Fruit fly (Drosophila melanogaster) whole organism, adult: ENCODE measurements around the gene meep.
A peak's percentile ranks its signal among the peaks of the same experiment; 100 is the strongest.

ENCODE experiments used
- CG11617 ChIP-seq: fragments of 200-800 bp; sonication (Bioruptor generic); optimal IDR thresholded peaks from 2 replicates; lab custom pipeline; 2017; ENCODE audit warnings: mild to moderate bottlenecking, missing biosample characterization, missing genetic modification reagents, missing genetic modification characterization
- CG12768 ChIP-seq: fragments of 200-800 bp; sonication (Bioruptor generic); optimal IDR thresholded peaks from 2 replicates; lab custom pipeline; 2017; ENCODE audit warnings: missing biosample characterization, missing genetic modification characterization, mild to moderate bottlenecking, moderate library complexity, missing genetic modification reagents
- CG14711 ChIP-seq: fragments of 200-800 bp; sonication (Bioruptor generic); optimal IDR thresholded peaks from 2 replicates; lab custom pipeline; 2018; ENCODE audit warnings: missing biosample characterization, mild to moderate bottlenecking, missing genetic modification characterization, moderate library complexity
- CG1620 ChIP-seq: fragments of 200-800 bp; sonication (Bioruptor generic); optimal IDR thresholded peaks from 2 replicates; lab custom pipeline; 2016; ENCODE audit warnings: missing biosample characterization, missing genetic modification characterization
- CG33017 ChIP-seq: fragments of 200-800 bp; sonication (Bioruptor generic); optimal IDR thresholded peaks from 2 replicates; lab custom pipeline; 2018; ENCODE audit warnings: missing biosample characterization, mild to moderate bottlenecking, missing genetic modification characterization, moderate library complexity
- CG5204 ChIP-seq: fragments of 200-800 bp; sonication (Bioruptor generic); optimal IDR thresholded peaks from 2 replicates; lab custom pipeline; 2016; ENCODE audit warnings: missing biosample characterization, missing genetic modification characterization
- CG7045 ChIP-seq: fragments of 200-800 bp; sonication (Bioruptor generic); optimal IDR thresholded peaks from 2 replicates; lab custom pipeline; 2017; ENCODE audit warnings: missing biosample characterization, mild to moderate bottlenecking, missing genetic modification characterization
- CG7101 ChIP-seq: fragments of 200-800 bp; sonication (Bioruptor generic); optimal IDR thresholded peaks from 2 replicates; lab custom pipeline; 2018; ENCODE audit warnings: missing biosample characterization, mild to moderate bottlenecking, missing genetic modification characterization, moderate library complexity
- Clk ChIP-seq: fragments of 200-800 bp; sonication (Bioruptor generic); optimal IDR thresholded peaks from 2 replicates; lab custom pipeline; 2017; ENCODE audit warnings: missing biosample characterization, missing genetic modification characterization
- Crg-1 ChIP-seq: fragments of 200-800 bp; sonication (Bioruptor generic); optimal IDR thresholded peaks from 2 replicates; lab custom pipeline; 2016; ENCODE audit warnings: missing biosample characterization, missing genetic modification characterization
- Hr96 ChIP-seq: fragments of 200-800 bp; sonication (Bioruptor generic); optimal IDR thresholded peaks from 2 replicates; lab custom pipeline; 2016; ENCODE audit warnings: missing biosample characterization, missing genetic modification characterization
- Mnt ChIP-seq: fragments of 200-800 bp; sonication (Bioruptor generic); optimal IDR thresholded peaks from 2 replicates; lab custom pipeline; 2016; ENCODE audit warnings: missing biosample characterization, mild to moderate bottlenecking, missing genetic modification characterization
- bab1 ChIP-seq: fragments of 200-800 bp; sonication (Bioruptor generic); optimal IDR thresholded peaks from 3 replicates; lab custom pipeline; 2019; ENCODE audit warnings: missing biosample characterization, mild to moderate bottlenecking, missing genetic modification characterization, moderate library complexity
- cic ChIP-seq: fragments of 200-800 bp; sonication (Bioruptor generic); optimal IDR thresholded peaks from 2 replicates; lab custom pipeline; 2017; ENCODE audit warnings: missing biosample characterization, mild to moderate bottlenecking, missing genetic modification characterization, moderate library complexity
- cnc ChIP-seq, 2 experiments: fragments of >200 bp; optimal IDR thresholded peaks; 2 replicates each; lab custom pipeline; 2017
- kay ChIP-seq: fragments of 200-800 bp; sonication (Bioruptor generic); peaks from one replicate; lab custom pipeline; 2016; ENCODE audit warnings: missing biosample characterization, missing genetic modification characterization, borderline replicate concordance
- ovo ChIP-seq: fragments of 200-800 bp; sonication (Bioruptor generic); optimal IDR thresholded peaks from 2 replicates; lab custom pipeline; 2016; ENCODE audit warnings: missing biosample characterization, missing genetic modification characterization
- pad ChIP-seq: fragments of 200-800 bp; sonication (Bioruptor generic); optimal IDR thresholded peaks from 3 replicates; lab custom pipeline; 2017; ENCODE audit warnings: missing biosample characterization, missing genetic modification characterization, mild to moderate bottlenecking, moderate library complexity, missing genetic modification reagents
- tj ChIP-seq: fragments of 200-800 bp; sonication (Bioruptor generic); optimal IDR thresholded peaks from 3 replicates; lab custom pipeline; 2017; ENCODE audit warnings: missing biosample characterization, mild to moderate bottlenecking, missing genetic modification characterization, moderate library complexity
- toe ChIP-seq: fragments of 200-800 bp; sonication (Bioruptor generic); optimal IDR thresholded peaks from 2 replicates; lab custom pipeline; 2016; ENCODE audit warnings: missing biosample characterization, missing genetic modification characterization

Gene meep

DNA sequence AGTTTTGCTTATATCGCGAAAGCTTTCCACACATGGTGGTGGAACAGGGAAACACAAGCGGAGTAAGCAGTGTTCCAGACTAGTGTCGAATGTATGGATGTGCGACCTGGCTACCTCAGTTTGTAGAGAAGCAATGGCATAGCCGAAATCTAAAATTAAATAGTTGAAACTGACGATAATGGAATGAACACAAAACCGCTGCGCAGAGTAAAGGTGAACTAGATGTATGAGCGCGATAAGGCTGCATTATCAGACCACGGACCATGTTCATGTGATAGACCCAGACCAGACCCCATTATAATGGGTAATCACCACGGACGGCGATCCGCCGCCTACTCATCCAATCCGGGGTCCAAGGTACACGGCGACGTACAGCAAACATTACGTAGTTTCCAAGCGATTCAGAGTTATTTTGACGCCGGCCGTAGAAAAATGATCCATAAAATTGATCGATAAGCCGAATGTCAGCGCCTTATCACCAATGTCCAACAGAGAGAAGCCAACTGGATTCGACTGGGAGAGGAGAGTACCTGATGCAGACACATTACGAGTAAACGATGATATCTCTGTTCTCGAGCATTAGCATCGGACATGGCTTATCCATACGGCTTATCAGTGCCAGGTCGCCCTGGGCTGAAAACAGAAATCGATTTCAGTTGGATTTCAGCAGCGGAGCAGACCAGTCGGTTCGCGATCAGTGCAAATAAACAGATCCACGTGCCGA lies 13.7 kb downstream of the meep start, which contains the start of gene CG13912:
Gene CG13912, plus strand, starts transcription at position 653 of the 724 bp plus-strand sequence.
- TF ChIP-seq CG12768: peak; percentile 59
- peak; percentile 12 for TF ChIP-seq CG33017 (tag; lab: Kevin White, UChicago)
- TF ChIP-seq Crg-1 (GFP tag; lab: Kevin White, UChicago): no peak
- TF ChIP-seq cic (GFP tag; lab: Kevin White, UChicago): peak; percentile 53
- peak; percentile 87 for TF ChIP-seq Mnt (GFP tag; lab: Kevin White, UChicago)
- TF ChIP-seq CG11617: no peak
- peak; percentile 10 for TF ChIP-seq tj (GFP tag; lab: Kevin White, UChicago)
- TF ChIP-seq Clk (GFP tag; lab: Kevin White, UChicago): no peak
- peak; percentile 93 for TF ChIP-seq kay (GFP tag; lab: Kevin White, UChicago)
- no peak for TF ChIP-seq CG1620 (GFP tag; lab: Kevin White, UChicago)
- peak; percentile 36 for TF ChIP-seq Hr96 (GFP tag; lab: Kevin White, UChicago)
- TF ChIP-seq CG7101: peak; percentile 3

dm6 chr3L:1183467-1183866 lies 19.4 kb downstream of the meep start:
- no peak for TF ChIP-seq Mnt (GFP tag; lab: Kevin White, UChicago)
- no peak for TF ChIP-seq CG7101
- TF ChIP-seq CG33017 (tag; lab: Kevin White, UChicago): no peak
- TF ChIP-seq Clk (GFP tag; lab: Kevin White, UChicago): no peak
- no peak for TF ChIP-seq cic (GFP tag; lab: Kevin White, UChicago)
- TF ChIP-seq CG11617: no peak

- TF ChIP-seq Mnt (GFP tag; lab: Kevin White, UChicago): no peak
- no peak for TF ChIP-seq ovo (GFP tag; lab: Kevin White, UChicago)
- TF ChIP-seq pad (GFP tag; lab: Kevin White, UChicago): peak; percentile 97
- TF ChIP-seq CG33017 (tag; lab: Kevin White, UChicago): no peak
- TF ChIP-seq Clk (GFP tag; lab: Kevin White, UChicago): no peak
- TF ChIP-seq CG7101: no peak
- no peak for TF ChIP-seq Crg-1 (GFP tag; lab: Kevin White, UChicago)
- no peak for TF ChIP-seq bab1 (GFP tag; lab: Kevin White, UChicago)
- no peak for TF ChIP-seq CG5204 (GFP tag; lab: Kevin White, UChicago)
- no peak for TF ChIP-seq toe
- peak; percentile 10 for TF ChIP-seq tj (GFP tag; lab: Kevin White, UChicago)
- no peak for TF ChIP-seq cic (GFP tag; lab: Kevin White, UChicago)
- TF ChIP-seq CG11617: peak; percentile 1
- TF ChIP-seq CG7045 (GFP tag; lab: Kevin White, UChicago): no peak
- TF ChIP-seq Hr96 (GFP tag; lab: Kevin White, UChicago): no peak
These were observed 24.7 kb downstream of the meep start for dm6 chr3L:1178115-1178583.

- TF ChIP-seq CG7101: peak; percentile 1
- TF ChIP-seq CG14711: peak; percentile 2
- no peak for TF ChIP-seq Hr96 (GFP tag; lab: Kevin White, UChicago)
- TF ChIP-seq cic (GFP tag; lab: Kevin White, UChicago): peak; percentile 55
These were observed 25.8 kb downstream of the meep start, which contains the start of gene bab2 for dm6 chr3L:1177085-1177484. TSS of gene bab2 (minus strand) at chr3L:1177276.

dm6 chr3L:1176515-1176914 lies 26.3 kb downstream of the meep start:
- TF ChIP-seq CG14711 (no peak), CG12768 (no peak), Mnt (GFP tag; lab: Kevin White, UChicago) (no peak), CG11617 (no peak), CG5204 (GFP tag; lab: Kevin White, UChicago) (no peak), CG7045 (GFP tag; lab: Kevin White, UChicago) (no peak), Hr96 (GFP tag; lab: Kevin White, UChicago) (no peak)

- TF ChIP-seq bab1 (GFP tag; lab: Kevin White, UChicago) (no peak), Clk (GFP tag; lab: Kevin White, UChicago) (no peak), cnc (optimal IDR thresholded peaks at IDR 0.05; lab: Kevin White, UChicago) (no peak), pad (GFP tag; lab: Kevin White, UChicago) (no peak), tj (GFP tag; lab: Kevin White, UChicago) (no peak), ovo (GFP tag; lab: Kevin White, UChicago) (no peak), CG7045 (GFP tag; lab: Kevin White, UChicago) (no peak), CG12768 (no peak), toe (no peak), CG33017 (tag; lab: Kevin White, UChicago) (no peak), Mnt (GFP tag; lab: Kevin White, UChicago) (no peak), Hr96 (GFP tag; lab: Kevin White, UChicago) (no peak), Crg-1 (GFP tag; lab: Kevin White, UChicago) (no peak), CG7101 (no peak), cic (GFP tag; lab: Kevin White, UChicago) (no peak), CG14711 (no peak), CG5204 (GFP tag; lab: Kevin White, UChicago) (no peak), CG1620 (GFP tag; lab: Kevin White, UChicago) (no peak)
These were observed 30.0 kb downstream of the meep start for dm6 chr3L:1172858-1173257.
